Worm (Caenorhabditis elegans): Measurements from ENCODE around the gene acs-6.

Gene acs-6

ce11 chrII:7049470-7049869 is 12.4 kb upstream of the acs-6 start:
- TF ChIP-seq R02D3.7 (tag; optimal IDR thresholded peaks at IDR 0.05) = no peak
- no peak for TF ChIP-seq gmeb-1 (tag; optimal IDR thresholded peaks at IDR 0.05)
- no peak for TF ChIP-seq nhr-10 (tag; optimal IDR thresholded peaks at IDR 0.05)
- no peak for TF ChIP-seq peb-1 (tag; optimal IDR thresholded peaks at IDR 0.05)
- no peak for TF ChIP-seq ama-1 (optimal IDR thresholded peaks at IDR 0.05)
- TF ChIP-seq nhr-21 (tag; optimal IDR thresholded peaks at IDR 0.05) = no peak
- TF ChIP-seq crh-2 (tag; optimal IDR thresholded peaks at IDR 0.05) = no peak

ce11 chrII:7050021-7050722 is 11.7 kb upstream of the acs-6 start, which contains the start of the genes tcer-1 and ZK1127.5:
tcer-1 (minus strand) TSS chrII:7050071.
ZK1127.5 (plus strand) TSS chrII:7050672.
- peak in 1 of 2 experiments; percentile 70 for TF ChIP-seq lsy-2 (tag; optimal IDR thresholded peaks at IDR 0.05)
- peak; percentile 41 for TF ChIP-seq sem-4 (tag; optimal IDR thresholded peaks at IDR 0.05)
- peak; percentile 89 for TF ChIP-seq C34F6.9 (tag; optimal IDR thresholded peaks at IDR 0.05)
- TF ChIP-seq ztf-11 (tag; optimal IDR thresholded peaks at IDR 0.05) = no peak
- peak; percentile 55 for TF ChIP-seq gmeb-1 (tag; optimal IDR thresholded peaks at IDR 0.05)
- peak; percentile 69 for TF ChIP-seq unc-55 (GFP tag; optimal IDR thresholded peaks at IDR 0.05)
- TF ChIP-seq crh-2 (tag; optimal IDR thresholded peaks at IDR 0.05) = peak; percentile 32
- no peak for TF ChIP-seq mdl-1 (tag; optimal IDR thresholded peaks at IDR 0.05)
- TF ChIP-seq snpc-4 (tag; optimal IDR thresholded peaks at IDR 0.05) = peak; percentile 40
- peak; percentile 38 for TF ChIP-seq F13H6.1 (tag; optimal IDR thresholded peaks at IDR 0.05)
- peak; percentile 4 for TF ChIP-seq sma-9 (GFP tag; optimal IDR thresholded peaks at IDR 0.05)
- no peak for TF ChIP-seq sma-9 (tag; optimal IDR thresholded peaks at IDR 0.05)
- TF ChIP-seq fos-1 (tag; optimal IDR thresholded peaks at IDR 0.05) = peak; percentile 1
- TF ChIP-seq sma-3 (GFP tag; optimal IDR thresholded peaks at IDR 0.05) = peak; percentile 28
- peak; percentile 44 for TF ChIP-seq lin-13 (GFP tag; optimal IDR thresholded peaks at IDR 0.05)
- peak; percentile 44 for TF ChIP-seq nhr-129 (tag; optimal IDR thresholded peaks at IDR 0.05)
- TF ChIP-seq lin-39 (tag; optimal IDR thresholded peaks at IDR 0.05) = no peak
- no peak for TF ChIP-seq unc-62 (GFP tag; optimal IDR thresholded peaks at IDR 0.05)

ce11 chrII:7051778-7052177 is 10.1 kb upstream of the acs-6 start, which contains the start of gene ZK1127.12:
ZK1127.12 (plus strand) TSS chrII:7052078.
- TF ChIP-seq sma-9 (GFP tag; optimal IDR thresholded peaks at IDR 0.05) (no peak), sma-9 (tag; optimal IDR thresholded peaks at IDR 0.05) (no peak), nhr-77 (tag; optimal IDR thresholded peaks at IDR 0.05) (no peak), mab-5 (tag; optimal IDR thresholded peaks at IDR 0.05) (no peak), crh-2 (tag; optimal IDR thresholded peaks at IDR 0.05) (no peak), snpc-4 (tag; optimal IDR thresholded peaks at IDR 0.05) (no peak), aly-2 (tag; optimal IDR thresholded peaks at IDR 0.05) (no peak), ZK546.5 (tag; optimal IDR thresholded peaks at IDR 0.05) (no peak), ztf-11 (tag; optimal IDR thresholded peaks at IDR 0.05) (no peak), Y55F3AM.14 (GFP tag; optimal IDR thresholded peaks at IDR 0.05) (no peak), blmp-1 (tag; optimal IDR thresholded peaks at IDR 0.05; ENCODE audit: insufficient read depth) (no peak), sma-3 (GFP tag; optimal IDR thresholded peaks at IDR 0.05) (no peak), nhr-21 (tag; optimal IDR thresholded peaks at IDR 0.05) (no peak), ztf-1 (GFP tag; conservative IDR thresholded peaks at IDR 0.05) (no peak), nhr-6 (tag; optimal IDR thresholded peaks at IDR 0.05) (no peak), unc-55 (GFP tag; optimal IDR thresholded peaks at IDR 0.05) (no peak)

ce11 chrII:7053001-7053400 is 8.8 kb upstream of the acs-6 start, which contains the start of gene ZK1127.13:
ZK1127.13 (plus strand) TSS chrII:7053301.
- no peak for TF ChIP-seq R02D3.7 (tag; optimal IDR thresholded peaks at IDR 0.05)
- no peak for TF ChIP-seq snpc-4 (tag; optimal IDR thresholded peaks at IDR 0.05)
- no peak for TF ChIP-seq ama-1 (optimal IDR thresholded peaks at IDR 0.05)
- TF ChIP-seq fos-1 (tag; optimal IDR thresholded peaks at IDR 0.05) = no peak
- TF ChIP-seq ztf-11 (tag; optimal IDR thresholded peaks at IDR 0.05) = no peak
- TF ChIP-seq lin-11 (tag; optimal IDR thresholded peaks at IDR 0.05) = no peak
- TF ChIP-seq unc-62 (GFP tag; optimal IDR thresholded peaks at IDR 0.05) = no peak

- no peak for TF ChIP-seq mbf-1 (tag; optimal IDR thresholded peaks at IDR 0.05)
- TF ChIP-seq nhr-23 (tag; optimal IDR thresholded peaks at IDR 0.05) = no peak
- TF ChIP-seq nhr-25 (tag; optimal IDR thresholded peaks at IDR 0.05) = no peak
- TF ChIP-seq sem-4 (tag; optimal IDR thresholded peaks at IDR 0.05) = no peak
- TF ChIP-seq lin-13 (GFP tag; optimal IDR thresholded peaks at IDR 0.05) = no peak
- TF ChIP-seq gmeb-1 (tag; optimal IDR thresholded peaks at IDR 0.05) = no peak
- TF ChIP-seq ztf-1 (GFP tag; conservative IDR thresholded peaks at IDR 0.05) = no peak
- no peak for TF ChIP-seq ztf-11 (tag; optimal IDR thresholded peaks at IDR 0.05)
- TF ChIP-seq unc-55 (GFP tag; optimal IDR thresholded peaks at IDR 0.05) = no peak
These were observed 8.2 kb upstream of the acs-6 start, which contains the start of gene ZK1127.4 for ce11 chrII:7053649-7054048. ZK1127.4 (plus strand) TSS chrII:7053949.
